Worm (Caenorhabditis elegans) whole organism, L2 larva: ENCODE data around the gene K09C6.8.

ENCODE experiments used
- aly-2 ChIP-seq: fragments of 150-350 bp; optimal IDR thresholded peaks from 2 replicates; lab custom pipeline; 2014; ENCODE audit warnings: missing biosample characterization, missing genetic modification characterization
- ama-1 ChIP-seq: fragments of 150-350 bp; optimal IDR thresholded peaks from 2 replicates; lab custom pipeline; 2018; ENCODE audit warnings: inconsistent platforms
- ceh-16 ChIP-seq: fragments of 150-350 bp; optimal IDR thresholded peaks from 2 replicates; lab custom pipeline; 2014; ENCODE audit warnings: missing biosample characterization, missing genetic modification characterization
- fos-1 ChIP-seq: fragments of 150-350 bp; optimal IDR thresholded peaks from 2 replicates; lab custom pipeline; 2014; ENCODE audit warnings: missing biosample characterization, missing genetic modification characterization
- lin-13 ChIP-seq: fragments of 150-350 bp; optimal IDR thresholded peaks from 2 replicates; lab custom pipeline; 2014; ENCODE audit warnings: missing biosample characterization, missing genetic modification reagents, missing genetic modification characterization
- lsy-2 ChIP-seq, 2 experiments: fragments of 150-350 bp in 1 of 2; sonication (generic microtip) in 1 of 2; optimal IDR thresholded peaks; 2 replicates each; lab custom pipeline; 2014 to 2017; ENCODE audit warnings: missing biosample characterization in 2 of 2, missing genetic modification characterization in 2 of 2
- nhr-6 ChIP-seq: fragments of 150-350 bp; optimal IDR thresholded peaks from 2 replicates; lab custom pipeline; 2014; ENCODE audit warnings: missing biosample characterization, missing genetic modification characterization
- unc-39 ChIP-seq: fragments of 150-350 bp; optimal IDR thresholded peaks from 2 replicates; lab custom pipeline; 2014; ENCODE audit warnings: missing biosample characterization, missing genetic modification characterization
- unc-62 ChIP-seq: fragments of 150-350 bp; optimal IDR thresholded peaks from 2 replicates; lab custom pipeline; 2014; ENCODE audit warnings: missing biosample characterization, missing genetic modification reagents, missing genetic modification characterization

DNA sequence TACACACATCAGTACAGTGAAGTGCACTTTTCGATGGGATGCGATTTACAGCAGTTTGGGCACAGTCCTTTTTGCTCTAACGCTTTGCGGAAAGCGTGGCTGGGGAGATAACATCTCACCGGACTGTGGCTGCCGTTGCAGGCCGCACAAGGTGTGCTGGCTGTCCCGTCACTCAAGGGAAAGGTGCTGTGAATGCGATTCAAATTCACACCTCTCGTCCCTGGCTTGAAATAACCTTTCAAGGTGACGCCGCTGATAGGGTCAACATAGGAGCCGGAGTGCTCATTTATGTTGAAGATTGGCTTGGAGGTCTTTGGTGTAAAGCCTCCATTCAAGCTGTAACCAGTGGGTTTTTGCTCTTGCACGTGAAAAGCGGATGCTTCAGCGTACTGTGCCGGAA lies 48.9 kb downstream of the K09C6.8 start:
- TF ChIP-seq lsy-2 (tag; optimal IDR thresholded peaks at IDR 0.05; lab: Kevin White, UChicago), result no peak
- TF ChIP-seq aly-2 (tag; lab: Kevin White, UChicago), result no peak
- TF ChIP-seq ceh-16 (tag; lab: Kevin White, UChicago), result no peak
- TF ChIP-seq ama-1 (lab: Kevin White, UChicago), result no peak
- TF ChIP-seq unc-62, result no peak
- no peak for TF ChIP-seq nhr-6 (tag; lab: Kevin White, UChicago)
- no peak for TF ChIP-seq lin-13 (GFP tag; lab: Kevin White, UChicago)
- no peak for TF ChIP-seq unc-39 (tag; lab: Kevin White, UChicago)
- TF ChIP-seq fos-1 (tag; lab: Kevin White, UChicago), result no peak
